Fruit fly (Drosophila melanogaster) whole organism: ENCODE measurements around the gene Ada2a.

ENCODE experiments used
- pan ChIP-seq: fragments of >200 bp; optimal IDR thresholded peaks from 2 replicates; lab custom pipeline; 2017
- psq ChIP-seq: fragments of >200 bp; optimal IDR thresholded peaks from 2 replicates; lab custom pipeline; 2017

dm6 chr3R:18297444-18298297 is 42.4 kb upstream of the Ada2a start:
- TF ChIP-seq pan (lab: Kevin White, UChicago): no peak
- TF ChIP-seq psq: no peak
